Worm (Caenorhabditis elegans) whole organism, L2 larva: ENCODE results near the gene ZK488.5.

Experiments
- fos-1 ChIP-seq: fragments of 150-350 bp; optimal IDR thresholded peaks from 2 replicates; lab custom pipeline; 2014; ENCODE audit warnings: missing biosample characterization, missing genetic modification characterization
- lin-39 ChIP-seq: fragments of 150-350 bp; optimal IDR thresholded peaks from 2 replicates; lab custom pipeline; 2014; ENCODE audit warnings: missing biosample characterization, missing genetic modification reagents, missing genetic modification characterization
- nhr-6 ChIP-seq: fragments of 150-350 bp; optimal IDR thresholded peaks from 2 replicates; lab custom pipeline; 2014; ENCODE audit warnings: missing biosample characterization, missing genetic modification characterization
- nhr-77 ChIP-seq: fragments of 150-350 bp; optimal IDR thresholded peaks from 2 replicates; lab custom pipeline; 2014; ENCODE audit warnings: missing biosample characterization, missing genetic modification characterization
- ztf-4 ChIP-seq: fragments of 150-350 bp; optimal IDR thresholded peaks from 2 replicates; lab custom pipeline; 2014; ENCODE audit warnings: missing biosample characterization, missing genetic modification characterization

- TF ChIP-seq lin-39 (tag; lab: Kevin White, UChicago): no peak
- TF ChIP-seq ztf-4 (tag; lab: Kevin White, UChicago): no peak
- TF ChIP-seq nhr-6 (tag; lab: Kevin White, UChicago): no peak
- no peak for TF ChIP-seq nhr-77 (tag; lab: Kevin White, UChicago)
- no peak for TF ChIP-seq fos-1 (tag; lab: Kevin White, UChicago)
Observed at ce11 chrV:628527-628926, 35.5 kb downstream of the ZK488.5 start, which contains the start of gene F48G7.9.
